Fruit fly (Drosophila melanogaster) whole organism, wandering third instar larva: Measurements from ENCODE around the gene CG32087.
A peak's percentile ranks its signal among the peaks of the same experiment; 100 is the strongest.

Experiments used
- CG32264 ChIP-seq: fragments of 200-800 bp; sonication (Bioruptor generic); optimal IDR thresholded peaks from 2 replicates; lab custom pipeline; 2016; ENCODE audit warnings: missing biosample characterization, missing genetic modification characterization
- Dfd ChIP-seq: fragments of >200 bp; optimal IDR thresholded peaks from 2 replicates; lab custom pipeline; 2017; ENCODE audit warnings: missing biosample characterization, missing genetic modification characterization
- Dif ChIP-seq: fragments of 200-275, 200-300 bp; sonication (Bioruptor generic); optimal IDR thresholded peaks from 2 replicates; lab custom pipeline; 2018; ENCODE audit warnings: missing biosample characterization, missing genetic modification characterization; ENCODE audit not compliant: partially characterized antibody
- GATAd ChIP-seq: sonication (Bioruptor generic); optimal IDR thresholded peaks from 2 replicates; lab custom pipeline; 2016; ENCODE audit warnings: missing biosample characterization, missing genetic modification characterization
- HLH106 ChIP-seq: fragments of 200-800 bp; optimal IDR thresholded peaks from 3 replicates; lab custom pipeline; 2019; ENCODE audit warnings: missing biosample characterization, mild to moderate bottlenecking, missing genetic modification characterization, moderate library complexity
- Hnf4 ChIP-seq: fragments of 200-800 bp; sonication (Bioruptor generic); optimal IDR thresholded peaks from 2 replicates; lab custom pipeline; 2016; ENCODE audit warnings: missing biosample characterization, mild to moderate bottlenecking, missing genetic modification characterization
- Hr78 ChIP-seq: fragments of >200 bp; optimal IDR thresholded peaks from 2 replicates; lab custom pipeline; 2017; ENCODE audit warnings: missing biosample characterization, missing genetic modification characterization
- Jra ChIP-seq: sonication (Bioruptor generic); optimal IDR thresholded peaks from 2 replicates; lab custom pipeline; 2016; ENCODE audit warnings: missing biosample characterization, missing genetic modification characterization
- Myc ChIP-seq: fragments of >200 bp; optimal IDR thresholded peaks from 2 replicates; lab custom pipeline; 2017
- N ChIP-seq: fragments of >200 bp; optimal IDR thresholded peaks from 2 replicates; lab custom pipeline; 2018; ENCODE audit warnings: missing biosample characterization, missing external identifiers, missing genetic modification characterization
- OdsH ChIP-seq: fragments of 200-800 bp; sonication (Bioruptor generic); optimal IDR thresholded peaks from 2 replicates; lab custom pipeline; 2016; ENCODE audit warnings: missing biosample characterization, mild to moderate bottlenecking, missing genetic modification characterization
- Rel ChIP-seq, 2 experiments: fragments of 200-800 bp; sonication (Bioruptor generic) in 1 of 2; optimal IDR thresholded peaks; 2 replicates in 1 of 2; 3 replicates in 1 of 2; lab custom pipeline; 2016 to 2019; ENCODE audit warnings: mild to moderate bottlenecking in 2 of 2, missing biosample characterization in 2 of 2, missing genetic modification characterization in 2 of 2, moderate library complexity in 1 of 2
- Sp1 ChIP-seq: fragments of 200-800 bp; sonication (Bioruptor generic); optimal IDR thresholded peaks from 3 replicates; lab custom pipeline; 2019; ENCODE audit warnings: missing biosample characterization, mild to moderate bottlenecking, missing genetic modification characterization, moderate library complexity
- Vsx2 ChIP-seq: fragments of 200-300, 225-300 bp; sonication (Bioruptor generic); optimal IDR thresholded peaks from 2 replicates; lab custom pipeline; 2018; ENCODE audit warnings: missing biosample characterization, missing genetic modification characterization; ENCODE audit not compliant: partially characterized antibody
- br ChIP-seq: fragments of 200-800 bp; sonication (Bioruptor generic); optimal IDR thresholded peaks from 2 replicates; lab custom pipeline; 2016; ENCODE audit warnings: missing biosample characterization, missing genetic modification characterization
- brk ChIP-seq: fragments of 200-800 bp; sonication (Bioruptor generic); optimal IDR thresholded peaks from 2 replicates; lab custom pipeline; 2016; ENCODE audit warnings: missing biosample characterization, mild to moderate bottlenecking, missing genetic modification characterization
- dmrt93B ChIP-seq: fragments of 200-800 bp; sonication (Bioruptor generic); optimal IDR thresholded peaks from 2 replicates; lab custom pipeline; 2018; ENCODE audit warnings: missing biosample characterization, mild to moderate bottlenecking, missing genetic modification characterization
- dsf ChIP-seq: sonication (Bioruptor generic); optimal IDR thresholded peaks from 2 replicates; lab custom pipeline; 2016; ENCODE audit warnings: missing biosample characterization, missing genetic modification characterization, borderline replicate concordance
- ey ChIP-seq: fragments of 200-800 bp; sonication (Bioruptor generic); optimal IDR thresholded peaks from 2 replicates; lab custom pipeline; 2016; ENCODE audit warnings: missing biosample characterization, missing genetic modification characterization
- foxo ChIP-seq, 2 experiments: fragments of 200-800 bp; sonication (Bioruptor generic); optimal IDR thresholded peaks; 2 replicates in 1 of 2; 3 replicates in 1 of 2; lab custom pipeline; 2016 to 2017; ENCODE audit warnings: missing biosample characterization in 2 of 2, missing genetic modification characterization in 2 of 2
- h ChIP-seq: fragments of 200-800 bp; sonication (Bioruptor generic); optimal IDR thresholded peaks from 3 replicates; lab custom pipeline; 2016; ENCODE audit warnings: missing biosample characterization, mild to moderate bottlenecking, missing genetic modification characterization
- jim ChIP-seq: fragments of 175-275, 200-325 bp; sonication (Bioruptor generic); optimal IDR thresholded peaks from 2 replicates; lab custom pipeline; 2016; ENCODE audit warnings: missing biosample characterization, mild to moderate bottlenecking, missing genetic modification characterization
- lola ChIP-seq: fragments of >200 bp; optimal IDR thresholded peaks from 2 replicates; lab custom pipeline; 2017; ENCODE audit warnings: missing biosample characterization, missing genetic modification characterization
- pan ChIP-seq: fragments of >200 bp; optimal IDR thresholded peaks from 2 replicates; lab custom pipeline; 2017
- rgr ChIP-seq: fragments of 200-800 bp; sonication (Bioruptor generic); optimal IDR thresholded peaks from 3 replicates; lab custom pipeline; 2016; ENCODE audit warnings: missing biosample characterization, mild to moderate bottlenecking, missing genetic modification characterization
- sage ChIP-seq: fragments of 200-800 bp; sonication (Bioruptor generic); optimal IDR thresholded peaks from 2 replicates; lab custom pipeline; 2016; ENCODE audit warnings: missing biosample characterization, mild to moderate bottlenecking, missing genetic modification characterization
- sv ChIP-seq: fragments of 200-800 bp; sonication (Bioruptor generic); optimal IDR thresholded peaks from 3 replicates; lab custom pipeline; 2016; ENCODE audit warnings: missing biosample characterization, missing genetic modification characterization
- tai ChIP-seq: sonication (Bioruptor generic); optimal IDR thresholded peaks from 2 replicates; lab custom pipeline; 2016; ENCODE audit warnings: missing biosample characterization, missing genetic modification characterization
- usp ChIP-seq: fragments of >200 bp; optimal IDR thresholded peaks from 2 replicates; lab custom pipeline; 2017; ENCODE audit warnings: missing biosample characterization, missing genetic modification characterization
- woc ChIP-seq: sonication (Bioruptor generic); optimal IDR thresholded peaks from 2 replicates; lab custom pipeline; 2016; ENCODE audit warnings: missing biosample characterization, mild to moderate bottlenecking, missing genetic modification characterization

Gene CG32087

dm6 chr3L:11684522-11684851 is 47.5 kb upstream of the CG32087 start:
- TF ChIP-seq Vsx2 (GFP tag; lab: Kevin White, UChicago), result no peak
- TF ChIP-seq sv, result no peak
- TF ChIP-seq pan (lab: Kevin White, UChicago), result no peak

- TF ChIP-seq OdsH (GFP tag; lab: Kevin White, UChicago) (no peak), usp (no peak)
Measured at dm6 chr3L:11685876-11686275, 46.1 kb upstream of the CG32087 start.

- TF ChIP-seq lola (GFP tag; lab: Kevin White, UChicago) (no peak), GATAd (GFP tag; lab: Kevin White, UChicago) (no peak), N (GFP tag; lab: Kevin White, UChicago) (no peak), jim (GFP tag; lab: Kevin White, UChicago) (no peak), Vsx2 (GFP tag; lab: Kevin White, UChicago) (peak; percentile 81), sage (GFP tag; lab: Kevin White, UChicago) (no peak), Rel (GFP tag; optimal IDR thresholded peaks at IDR 0.05; lab: Kevin White, UChicago) (no peak), Rel (tag; optimal IDR thresholded peaks at IDR 0.05; lab: Kevin White, UChicago) (peak; percentile 6), Sp1 (GFP tag; lab: Kevin White, UChicago) (peak; percentile 31), woc (GFP tag; lab: Kevin White, UChicago) (no peak), dsf (no peak), h (GFP tag; lab: Kevin White, UChicago) (no peak), sv (no peak), Hnf4 (GFP tag; lab: Kevin White, UChicago) (no peak), Jra (GFP tag; lab: Kevin White, UChicago) (no peak)
Measured at dm6 chr3L:11689832-11690602, 41.9 kb upstream of the CG32087 start.

dm6 chr3L:11691203-11691797 is 40.6 kb upstream of the CG32087 start, which contains the start of the genes Pldn and CG14135:
Gene Pldn, minus strand, starts transcription at chr3L:11691399.
Gene CG14135, plus strand, starts transcription at chr3L:11691571.
- TF ChIP-seq brk (peak; percentile 10), Hnf4 (GFP tag; lab: Kevin White, UChicago) (peak; percentile 3), Dfd (no peak), tai (GFP tag; lab: Kevin White, UChicago) (peak; percentile 58), Myc (peak; percentile 43)
- TF ChIP-seq, all 38 proteins: peak for 4

- TF ChIP-seq Myc, result no peak
Measured at dm6 chr3L:11692853-11693252, 39.1 kb upstream of the CG32087 start.

- TF ChIP-seq dmrt93B (no peak), HLH106 (tag; lab: Kevin White, UChicago) (no peak), tai (GFP tag; lab: Kevin White, UChicago) (no peak), jim (GFP tag; lab: Kevin White, UChicago) (no peak), CG32264 (GFP tag; lab: Kevin White, UChicago) (no peak), ey (GFP tag; lab: Kevin White, UChicago) (no peak), N (GFP tag; lab: Kevin White, UChicago) (no peak), foxo (GFP tag; optimal IDR thresholded peaks at IDR 0.05; lab: Kevin White, UChicago) (no peak), br (no peak), rgr (GFP tag; lab: Kevin White, UChicago) (no peak), OdsH (GFP tag; lab: Kevin White, UChicago) (no peak), h (GFP tag; lab: Kevin White, UChicago) (no peak), sage (GFP tag; lab: Kevin White, UChicago) (no peak), Dif (GFP tag; lab: Kevin White, UChicago) (no peak), Dfd (no peak), Hr78 (no peak)
Measured at dm6 chr3L:11695063-11695462, 36.9 kb upstream of the CG32087 start.
